Worm (Caenorhabditis elegans) whole organism, mixed stage, embryonic: ENCODE data around the gene clec-57.

Experiments
- bed-3 ChIP-seq: fragments of 200-800 bp; sonication (Bioruptor generic); optimal IDR thresholded peaks from 3 replicates; lab custom pipeline; 2018; ENCODE audit warnings: mild to moderate bottlenecking, missing genetic modification characterization, moderate library complexity, missing compliant biosample characterization
- blmp-1 ChIP-seq: fragments of 150-350 bp; optimal IDR thresholded peaks from 2 replicates; lab custom pipeline; 2014; ENCODE audit warnings: missing biosample characterization, missing genetic modification characterization
- ceh-43 ChIP-seq: fragments of 200-800 bp; sonication (Bioruptor generic); optimal IDR thresholded peaks from 2 replicates; lab custom pipeline; 2018; ENCODE audit warnings: mild to moderate bottlenecking, missing genetic modification characterization, moderate library complexity, missing compliant biosample characterization
- ceh-83 ChIP-seq: fragments of 200-800 bp; sonication (Bioruptor generic); optimal IDR thresholded peaks from 2 replicates; lab custom pipeline; 2018; ENCODE audit warnings: mild to moderate bottlenecking, missing genetic modification characterization, missing compliant biosample characterization
- lin-13 ChIP-seq: fragments of 150-350 bp; optimal IDR thresholded peaks from 2 replicates; lab custom pipeline; 2014; ENCODE audit warnings: missing biosample characterization, missing genetic modification characterization
- lsy-2 ChIP-seq: fragments of 150-350 bp; optimal IDR thresholded peaks from 2 replicates; lab custom pipeline; 2014; ENCODE audit warnings: missing biosample characterization, missing genetic modification characterization
- mab-5 ChIP-seq: fragments of 150-350 bp; optimal IDR thresholded peaks from 2 replicates; lab custom pipeline; 2014; ENCODE audit warnings: missing biosample characterization, missing genetic modification characterization
- mls-2 ChIP-seq: sonication (generic microtip); optimal IDR thresholded peaks from 2 replicates; lab custom pipeline; 2016; ENCODE audit warnings: mild to moderate bottlenecking, missing genetic modification characterization, moderate library complexity, missing compliant biosample characterization
- nhr-237 ChIP-seq: fragments of 150-350 bp; optimal IDR thresholded peaks from 2 replicates; lab custom pipeline; 2014; ENCODE audit warnings: missing biosample characterization, missing genetic modification characterization
- nhr-76 ChIP-seq: sonication (generic microtip); optimal IDR thresholded peaks from 2 replicates; lab custom pipeline; 2017; ENCODE audit warnings: missing biosample characterization, missing genetic modification characterization
- sem-2 ChIP-seq: fragments of 200-800 bp; sonication (Bioruptor generic); optimal IDR thresholded peaks from 2 replicates; lab custom pipeline; 2018; ENCODE audit warnings: mild to moderate bottlenecking, missing genetic modification characterization, missing compliant biosample characterization
- snpc-4 ChIP-seq: fragments of 150-350 bp; optimal IDR thresholded peaks from 2 replicates; lab custom pipeline; 2014; ENCODE audit warnings: missing biosample characterization, missing genetic modification characterization
- zip-8 ChIP-seq: fragments of 150-350 bp; optimal IDR thresholded peaks from 2 replicates; lab custom pipeline; 2014; ENCODE audit warnings: missing biosample characterization, missing genetic modification characterization

DNA sequence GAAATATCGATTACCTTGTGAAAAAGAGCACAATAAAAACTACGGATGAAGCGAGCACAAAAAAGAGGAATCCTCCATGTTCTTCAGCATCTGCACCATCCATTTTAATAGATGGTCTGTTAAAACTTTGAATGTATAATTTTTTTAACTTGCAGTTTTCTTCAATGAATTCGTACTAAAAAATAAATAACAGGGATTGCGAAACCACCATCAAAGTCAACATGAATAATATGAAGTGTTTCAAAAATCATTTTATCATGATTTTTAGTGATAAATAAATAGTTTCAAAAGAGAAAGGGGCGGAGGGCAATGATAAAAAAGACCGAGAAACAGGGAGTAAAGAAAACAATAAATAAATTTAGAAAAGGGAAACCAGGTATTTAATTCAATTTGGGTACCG, 47.7 kb upstream of the clec-57 start, which contains the start of gene dhs-22:
- TF ChIP-seq snpc-4 (tag; lab: Kevin White, UChicago) (no peak), bed-3 (GFP tag; lab: Kevin White, UChicago) (no peak), mls-2 (no peak), ceh-43 (GFP tag; lab: Kevin White, UChicago) (no peak), lin-13 (tag; lab: Kevin White, UChicago) (no peak), nhr-237 (tag; lab: Kevin White, UChicago) (no peak), ceh-83 (GFP tag; lab: Kevin White, UChicago) (no peak), nhr-76 (tag; lab: Kevin White, UChicago) (no peak), zip-8 (no peak), mab-5 (tag; lab: Kevin White, UChicago) (no peak), sem-2 (GFP tag; lab: Kevin White, UChicago) (no peak), blmp-1 (tag; lab: Kevin White, UChicago) (no peak), lsy-2 (no peak)
